Worm (Caenorhabditis elegans) whole organism, mixed stage, embryonic: ENCODE measurements around the gene Y48E1C.2.

ENCODE experiments used
- nhr-237 ChIP-seq: fragments of 150-350 bp; optimal IDR thresholded peaks from 2 replicates; lab custom pipeline; 2014; ENCODE audit warnings: missing biosample characterization, missing genetic modification characterization
- nhr-28 ChIP-seq: fragments of 150-350 bp; optimal IDR thresholded peaks from 2 replicates; lab custom pipeline; 2014; ENCODE audit warnings: missing biosample characterization, missing genetic modification characterization
- snpc-4 ChIP-seq: fragments of 150-350 bp; optimal IDR thresholded peaks from 2 replicates; lab custom pipeline; 2014; ENCODE audit warnings: missing biosample characterization, missing genetic modification characterization
- unc-39 ChIP-seq: fragments of 150-350 bp; optimal IDR thresholded peaks from 2 replicates; lab custom pipeline; 2014; ENCODE audit warnings: missing biosample characterization, missing genetic modification characterization
- unc-62 ChIP-seq: fragments of 150-350 bp; optimal IDR thresholded peaks from 2 replicates; lab custom pipeline; 2014; ENCODE audit warnings: missing biosample characterization, missing genetic modification reagents, missing genetic modification characterization

DNA sequence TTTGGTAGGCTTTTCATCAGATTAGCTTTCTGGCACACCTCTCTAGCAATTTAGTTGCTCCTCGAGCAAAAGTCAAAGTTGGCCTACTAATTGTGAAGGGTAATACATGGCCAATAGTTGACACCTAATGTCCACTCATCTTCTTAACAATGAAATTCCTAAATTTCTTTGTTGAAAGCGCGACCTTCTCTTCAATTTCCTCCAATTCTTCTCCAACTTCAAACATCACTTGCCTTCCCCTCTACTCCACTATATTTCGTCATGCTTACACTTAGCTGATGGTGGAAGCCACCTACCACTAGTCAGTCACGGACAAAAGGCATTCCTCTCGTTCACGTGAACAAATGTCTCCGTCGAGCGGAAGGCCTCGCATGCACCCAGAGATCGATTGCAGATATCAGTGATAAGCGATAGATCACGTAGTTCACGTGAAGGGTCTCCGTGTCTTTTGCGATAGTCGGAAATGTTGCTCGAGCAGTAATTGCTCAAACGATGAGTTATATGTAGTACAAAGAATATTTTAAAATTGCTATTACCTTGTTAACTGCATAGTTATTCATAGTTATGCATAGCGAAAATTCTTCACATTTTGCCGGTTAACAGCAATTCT lies 44.8 kb downstream of the Y48E1C.2 start, which contains the start of gene E01G4.3:
- no peak for TF ChIP-seq nhr-28 (tag; lab: Kevin White, UChicago)
- no peak for TF ChIP-seq unc-39 (tag; lab: Kevin White, UChicago)
- no peak for TF ChIP-seq nhr-237
- peak; percentile 79 for TF ChIP-seq unc-62
- TF ChIP-seq snpc-4 (tag; lab: Kevin White, UChicago) = no peak
